Worm (Caenorhabditis elegans): ENCODE results near the gene mtpn-1.
A peak's percentile ranks its signal among the peaks of the same experiment; 100 is the strongest.

mtpn-1 gene

ce11 chrX:2427404-2427803 is 20.1 kb downstream of the mtpn-1 start, which contains the start of gene gcy-31:
Gene gcy-31, minus strand, starts transcription at chrX:2427504.
- TF ChIP-seq pqm-1 (tag; optimal IDR thresholded peaks at IDR 0.05) = no peak
- no peak for TF ChIP-seq hmg-11 (tag; optimal IDR thresholded peaks at IDR 0.05)
- TF ChIP-seq elt-1 (tag; optimal IDR thresholded peaks at IDR 0.05) = no peak
- TF ChIP-seq zag-1 (tag; optimal IDR thresholded peaks at IDR 0.05) = no peak
- TF ChIP-seq sea-2 (GFP tag; optimal IDR thresholded peaks at IDR 0.05) = no peak
- TF ChIP-seq egl-5 (tag; optimal IDR thresholded peaks at IDR 0.05) = no peak
- no peak for TF ChIP-seq nhr-23 (tag; optimal IDR thresholded peaks at IDR 0.05)

DNA sequence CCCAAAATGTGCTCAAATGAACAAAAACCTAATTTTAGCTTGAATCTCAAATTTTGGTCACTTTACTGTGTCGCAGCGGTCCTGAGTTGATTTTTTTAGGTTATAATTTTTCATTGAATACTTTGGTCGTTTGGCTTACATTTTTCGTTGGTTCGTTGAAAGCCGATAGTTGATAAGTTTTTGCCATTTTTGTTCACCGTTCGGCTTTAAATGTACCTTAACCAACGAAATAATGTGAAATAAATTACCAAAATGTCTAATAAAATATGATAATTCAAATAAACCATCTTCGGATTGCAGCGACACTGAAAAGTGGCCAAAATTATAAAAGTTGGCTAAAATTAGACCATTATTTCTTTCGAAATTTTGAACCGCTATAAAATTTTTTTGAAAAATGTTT is 23.1 kb downstream of the mtpn-1 start:
- TF ChIP-seq sea-2 (GFP tag; optimal IDR thresholded peaks at IDR 0.05) (no peak), eor-1 (tag; optimal IDR thresholded peaks at IDR 0.05) (no peak), elt-3 (tag; optimal IDR thresholded peaks at IDR 0.05) (no peak), fkh-2 (tag; optimal IDR thresholded peaks at IDR 0.05) (no peak), ceh-9 (tag; optimal IDR thresholded peaks at IDR 0.05) (no peak), aly-2 (tag; optimal IDR thresholded peaks at IDR 0.05) (no peak), lsy-12 (tag; optimal IDR thresholded peaks at IDR 0.05) (no peak), snpc-4 (tag; optimal IDR thresholded peaks at IDR 0.05) (no peak)

ce11 chrX:2432459-2432858 is 25.2 kb downstream of the mtpn-1 start:
- TF ChIP-seq aly-2 (tag; optimal IDR thresholded peaks at IDR 0.05) = no peak
- TF ChIP-seq unc-62 (GFP tag; optimal IDR thresholded peaks at IDR 0.05) = peak; percentile 33
- no peak for TF ChIP-seq ztf-11 (tag; optimal IDR thresholded peaks at IDR 0.05)
- peak; percentile 12 for TF ChIP-seq tbx-2 (tag; optimal IDR thresholded peaks at IDR 0.05)
- peak; percentile 39 for TF ChIP-seq elt-2 (tag; optimal IDR thresholded peaks at IDR 0.05)
- TF ChIP-seq snpc-4 (tag; optimal IDR thresholded peaks at IDR 0.05) = peak; percentile 44
- peak; percentile 91 for TF ChIP-seq pha-4 (tag; optimal IDR thresholded peaks at IDR 0.05)
- no peak for TF ChIP-seq R02D3.7 (tag; optimal IDR thresholded peaks at IDR 0.05)
- TF ChIP-seq hmg-11 (tag; optimal IDR thresholded peaks at IDR 0.05) = peak; percentile 69
- peak; percentile 8 for TF ChIP-seq ceh-28 (tag; optimal IDR thresholded peaks at IDR 0.05)
- TF ChIP-seq egl-27 (tag; optimal IDR thresholded peaks at IDR 0.05) = peak; percentile 70
- TF ChIP-seq nhr-43 (tag; optimal IDR thresholded peaks at IDR 0.05; ENCODE audit: poor library complexity, severe bottlenecking) = peak; percentile 13
- no peak for TF ChIP-seq zag-1 (tag; optimal IDR thresholded peaks at IDR 0.05)
- peak; percentile 11 for TF ChIP-seq lsy-12 (tag; optimal IDR thresholded peaks at IDR 0.05)
- TF ChIP-seq pqm-1 (tag; optimal IDR thresholded peaks at IDR 0.05) = peak; percentile 13
- peak; percentile 7 for TF ChIP-seq lin-15B (tag; optimal IDR thresholded peaks at IDR 0.05)
- peak; percentile 66 for TF ChIP-seq nhr-23 (tag; optimal IDR thresholded peaks at IDR 0.05)
- TF ChIP-seq nhr-25 (tag; optimal IDR thresholded peaks at IDR 0.05) = peak; percentile 83
- peak; percentile 60 for TF ChIP-seq nfya-1 (tag; optimal IDR thresholded peaks at IDR 0.05; ENCODE audit: insufficient read depth)
- TF ChIP-seq lin-39 (tag; optimal IDR thresholded peaks at IDR 0.05) = peak; percentile 45

ce11 chrX:2433805-2434204 is 26.5 kb downstream of the mtpn-1 start:
- no peak for TF ChIP-seq egl-5 (tag; optimal IDR thresholded peaks at IDR 0.05)
- no peak for TF ChIP-seq R02D3.7 (tag; optimal IDR thresholded peaks at IDR 0.05)
- no peak for TF ChIP-seq egl-27 (tag; optimal IDR thresholded peaks at IDR 0.05)
- no peak for TF ChIP-seq ZK546.5 (tag; optimal IDR thresholded peaks at IDR 0.05)
- no peak for TF ChIP-seq mml-1 (tag; optimal IDR thresholded peaks at IDR 0.05)
- no peak for TF ChIP-seq elt-2 (tag; optimal IDR thresholded peaks at IDR 0.05)
- no peak for TF ChIP-seq nhr-43 (tag; optimal IDR thresholded peaks at IDR 0.05; ENCODE audit: poor library complexity, severe bottlenecking)
- TF ChIP-seq nhr-25 (tag; optimal IDR thresholded peaks at IDR 0.05) = no peak
- TF ChIP-seq unc-62 (GFP tag; optimal IDR thresholded peaks at IDR 0.05) = no peak
- TF ChIP-seq lin-39 (tag; optimal IDR thresholded peaks at IDR 0.05) = no peak
- no peak for TF ChIP-seq skn-1 (tag; optimal IDR thresholded peaks at IDR 0.05)
- no peak for TF ChIP-seq ztf-4 (tag; optimal IDR thresholded peaks at IDR 0.05)

DNA sequence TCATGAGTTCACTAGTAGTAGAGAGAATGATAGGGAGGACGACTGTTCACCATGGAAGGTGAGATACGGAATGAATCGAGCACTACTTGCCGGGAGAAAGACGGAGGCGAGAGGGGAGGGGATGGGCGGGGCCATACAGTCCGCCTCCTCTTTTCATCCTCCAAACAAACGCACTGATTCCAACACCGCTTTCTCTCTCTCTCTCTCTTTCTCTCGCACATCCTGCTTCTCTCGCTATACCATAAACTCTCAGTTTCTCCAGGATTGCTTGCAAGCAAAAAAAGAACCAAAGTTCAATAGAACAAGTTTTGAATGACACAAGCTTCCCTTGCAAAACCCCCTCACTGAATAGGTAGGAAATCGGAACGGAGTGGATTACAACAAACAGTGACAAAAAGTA is 28.1 kb downstream of the mtpn-1 start:
- TF ChIP-seq hmg-11 (tag; optimal IDR thresholded peaks at IDR 0.05) (no peak), daf-12 (tag; optimal IDR thresholded peaks at IDR 0.05) (no peak), nhr-25 (tag; optimal IDR thresholded peaks at IDR 0.05) (no peak), ztf-11 (tag; optimal IDR thresholded peaks at IDR 0.05) (no peak), pha-4 (tag; optimal IDR thresholded peaks at IDR 0.05) (peak; percentile 16), egl-27 (tag; optimal IDR thresholded peaks at IDR 0.05) (no peak), nfya-1 (tag; optimal IDR thresholded peaks at IDR 0.05; ENCODE audit: insufficient read depth) (peak; percentile 10), fkh-10 (GFP tag; optimal IDR thresholded peaks at IDR 0.05) (no peak), ceh-82 (tag; optimal IDR thresholded peaks at IDR 0.05) (no peak), ama-1 (optimal IDR thresholded peaks at IDR 0.05) (peak; percentile 24), elt-1 (tag; optimal IDR thresholded peaks at IDR 0.05) (no peak), mml-1 (tag; optimal IDR thresholded peaks at IDR 0.05) (no peak), fos-1 (tag; optimal IDR thresholded peaks at IDR 0.05) (no peak), egl-5 (tag; optimal IDR thresholded peaks at IDR 0.05) (no peak)

Measured in whole organism, L3 larva.